Worm (Caenorhabditis elegans): ENCODE measurements around the gene F16G10.8.

F16G10.8 gene

ce11 chrII:2411093-2411492, 27.9 kb upstream of the F16G10.8 start:
- TF ChIP-seq zip-4 (GFP tag; optimal IDR thresholded peaks at IDR 0.05): no peak
- no peak for TF ChIP-seq nhr-85 (tag)
- no peak for TF ChIP-seq jun-1 (tag; optimal IDR thresholded peaks at IDR 0.05)
- TF ChIP-seq zag-1 (tag; optimal IDR thresholded peaks at IDR 0.05): no peak
- TF ChIP-seq ets-5 (GFP tag; IDR thresholded peaks at IDR 0.05): no peak
- no peak for TF ChIP-seq nhr-76 (tag; optimal IDR thresholded peaks at IDR 0.05)
- TF ChIP-seq lin-14 (GFP tag; optimal IDR thresholded peaks at IDR 0.05): no peak
- no peak for TF ChIP-seq hlh-17 (GFP tag; optimal IDR thresholded peaks at IDR 0.05; ENCODE audit: borderline replicate concordance)
- no peak for TF ChIP-seq snu-23 (GFP tag; optimal IDR thresholded peaks at IDR 0.05)
- TF ChIP-seq tbx-2 (tag; optimal IDR thresholded peaks at IDR 0.05): no peak
- no peak for TF ChIP-seq nhr-20 (tag; optimal IDR thresholded peaks at IDR 0.05)
- TF ChIP-seq ceh-8 (GFP tag; optimal IDR thresholded peaks at IDR 0.05): no peak

- TF ChIP-seq fkh-4 (tag; optimal IDR thresholded peaks at IDR 0.05; ENCODE audit: borderline replicate concordance): no peak
- TF ChIP-seq aly-2 (tag; optimal IDR thresholded peaks at IDR 0.05): no peak
- TF ChIP-seq ceh-63 (GFP tag; optimal IDR thresholded peaks at IDR 0.05): no peak
- TF ChIP-seq nhr-28 (tag; optimal IDR thresholded peaks at IDR 0.05): no peak
- no peak for TF ChIP-seq skn-1 (tag; optimal IDR thresholded peaks at IDR 0.05)
- TF ChIP-seq Y116A8C.19 (tag; optimal IDR thresholded peaks at IDR 0.05; ENCODE audit: borderline replicate concordance): no peak
- no peak for TF ChIP-seq lin-39 (tag; optimal IDR thresholded peaks at IDR 0.05)
- no peak for TF ChIP-seq C16A3.4 (tag; optimal IDR thresholded peaks at IDR 0.05)
- no peak for TF ChIP-seq nhr-47 (tag; optimal IDR thresholded peaks at IDR 0.05)
- TF ChIP-seq xbp-1 (tag; optimal IDR thresholded peaks at IDR 0.05): no peak
- no peak for TF ChIP-seq elt-3 (tag; optimal IDR thresholded peaks at IDR 0.05)
- no peak for TF ChIP-seq unc-130 (tag; optimal IDR thresholded peaks at IDR 0.05)
- TF ChIP-seq nhr-11 (tag; optimal IDR thresholded peaks at IDR 0.05): no peak
- TF ChIP-seq unc-98 (GFP tag; IDR thresholded peaks at IDR 0.05): no peak
- TF ChIP-seq vab-15 (tag; optimal IDR thresholded peaks at IDR 0.05): no peak
- TF ChIP-seq isw-1 (GFP tag; IDR thresholded peaks at IDR 0.05): no peak
- no peak for TF ChIP-seq alr-1 (tag; optimal IDR thresholded peaks at IDR 0.05; ENCODE audit: borderline replicate concordance)
- TF ChIP-seq lin-14 (GFP tag; optimal IDR thresholded peaks at IDR 0.05): no peak
- TF ChIP-seq nhr-84 (tag; optimal IDR thresholded peaks at IDR 0.05): no peak
Measured at ce11 chrII:2403984-2404383, 20.8 kb upstream of the F16G10.8 start, which contains the start of gene F16G10.1. Gene F16G10.1, plus strand, starts transcription at chrII:2404284.

ce11 chrII:2399810-2400209, 16.6 kb upstream of the F16G10.8 start:
- TF ChIP-seq elt-3 (tag; optimal IDR thresholded peaks at IDR 0.05) (peak; percentile 89 to 97 (median 91)), egl-27 (tag; optimal IDR thresholded peaks at IDR 0.05) (no peak), blmp-1 (tag; optimal IDR thresholded peaks at IDR 0.05) (peak; percentile 92)

DNA sequence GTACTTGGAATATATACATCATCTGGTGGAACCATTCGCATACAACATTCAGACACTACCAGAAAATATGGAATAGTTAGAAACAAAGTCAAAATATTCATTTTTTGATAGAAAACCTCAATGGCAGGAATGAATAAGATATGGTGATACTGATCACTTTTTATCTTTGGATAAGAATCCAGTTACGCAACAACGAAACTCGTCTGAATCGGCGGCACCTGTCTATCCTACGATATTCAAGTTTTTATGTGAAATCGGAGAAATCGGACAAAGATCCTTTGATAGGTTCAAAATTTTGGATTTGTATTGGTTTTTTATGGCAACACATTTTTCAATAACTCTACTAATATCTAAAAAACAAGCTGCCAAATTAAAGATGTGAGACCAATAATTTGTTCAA, 15.7 kb upstream of the F16G10.8 start, which contains the start of gene F16G10.14:
Gene F16G10.14, minus strand, starts transcription at position 101 of the 400 bp plus-strand sequence.
- TF ChIP-seq snpc-4 (tag; optimal IDR thresholded peaks at IDR 0.05): no peak
- no peak for TF ChIP-seq mef-2 (tag; optimal IDR thresholded peaks at IDR 0.05)
- TF ChIP-seq nhr-20 (tag; optimal IDR thresholded peaks at IDR 0.05): no peak
- no peak for TF ChIP-seq Y116A8C.19 (tag; optimal IDR thresholded peaks at IDR 0.05; ENCODE audit: borderline replicate concordance)
- no peak for TF ChIP-seq mab-9 (GFP tag; IDR thresholded peaks at IDR 0.05)

DNA sequence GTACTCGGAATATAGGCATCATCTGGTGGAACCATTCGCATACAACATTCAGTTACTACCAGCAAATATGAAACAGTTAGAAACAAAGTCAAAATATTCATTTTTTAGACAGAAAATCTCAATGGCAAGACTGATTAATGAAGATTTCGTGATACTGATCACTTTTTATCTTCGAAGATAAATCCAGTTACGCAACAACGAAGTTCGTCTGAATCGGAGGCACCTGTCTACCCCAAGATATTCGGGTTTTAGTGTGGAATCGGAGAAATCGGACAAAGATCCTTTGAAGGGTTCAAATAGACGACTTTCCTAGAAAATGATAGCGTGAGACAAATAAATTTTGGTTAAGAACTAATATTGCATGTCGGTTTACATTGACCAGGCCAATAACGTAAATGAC, 12.6 kb upstream of the F16G10.8 start, which contains the start of gene F16G10.13:
Gene F16G10.13, minus strand, starts transcription at position 101 of the 400 bp plus-strand sequence.
- TF ChIP-seq unc-130 (tag; optimal IDR thresholded peaks at IDR 0.05): no peak
- TF ChIP-seq rnt-1 (tag; optimal IDR thresholded peaks at IDR 0.05): no peak
- no peak for TF ChIP-seq ztf-11 (tag; optimal IDR thresholded peaks at IDR 0.05)
- TF ChIP-seq mep-1 (tag; optimal IDR thresholded peaks at IDR 0.05): no peak
- TF ChIP-seq snu-23 (GFP tag; optimal IDR thresholded peaks at IDR 0.05): no peak
- no peak for TF ChIP-seq tlp-1 (tag; optimal IDR thresholded peaks at IDR 0.05)

Measured in whole organism, L1 larva.